Fruit fly (Drosophila melanogaster) whole organism, pupa: Measurements from ENCODE around the gene f-cup.

Source experiments
- CG10348 ChIP-seq: fragments of 200-800 bp; sonication (Bioruptor generic); IDR thresholded peaks from 2 replicates; pipeline ENCODE4 v1.3.6; 2022; ENCODE audit warnings: missing biosample characterization, missing genetic modification characterization
- CG12605 ChIP-seq: fragments of 200-800 bp; sonication (Bioruptor generic); IDR thresholded peaks from 2 replicates; pipeline ENCODE4 v1.3.6; 2022; ENCODE audit warnings: missing biosample characterization, missing genetic modification characterization
- CG13204 ChIP-seq: fragments of 200-800 bp; sonication (Bioruptor generic); optimal IDR thresholded peaks from 2 replicates; lab custom pipeline; 2018; ENCODE audit warnings: missing biosample characterization, mild to moderate bottlenecking, missing genetic modification characterization, moderate library complexity
- CG14655 ChIP-seq: fragments of 200-800 bp; sonication (Bioruptor generic); optimal IDR thresholded peaks from 3 replicates; lab custom pipeline; 2017; ENCODE audit warnings: mild to moderate bottlenecking, missing biosample characterization, missing genetic modification reagents, missing genetic modification characterization
- CG15710 ChIP-seq: fragments of 200-800 bp; sonication (Bioruptor generic); optimal IDR thresholded peaks from 2 replicates; lab custom pipeline; 2018; ENCODE audit warnings: missing biosample characterization, mild to moderate bottlenecking, missing genetic modification characterization, moderate library complexity
- CG17806 ChIP-seq: fragments of 200-800 bp; sonication (Bioruptor generic); optimal IDR thresholded peaks from 2 replicates; lab custom pipeline; 2018; ENCODE audit warnings: missing biosample characterization, mild to moderate bottlenecking, missing genetic modification characterization, moderate library complexity
- CG32121 ChIP-seq: fragments of 200-800 bp; sonication (Bioruptor generic); IDR thresholded peaks from 2 replicates; pipeline ENCODE4 v1.3.6; 2022; ENCODE audit warnings: missing biosample characterization, missing genetic modification characterization
- CG34367 ChIP-seq: fragments of 200-800 bp; sonication (Bioruptor generic); optimal IDR thresholded peaks from 2 replicates; lab custom pipeline; 2018; ENCODE audit warnings: missing biosample characterization, mild to moderate bottlenecking, missing genetic modification characterization
- CG4496 ChIP-seq: fragments of 200-800 bp; sonication (Bioruptor generic); IDR thresholded peaks from 3 replicates; pipeline ENCODE4 v1.3.6; 2022; ENCODE audit warnings: missing biosample characterization, missing genetic modification characterization
- CG8159 ChIP-seq: fragments of 200-800 bp; sonication (Bioruptor generic); optimal IDR thresholded peaks from 3 replicates; lab custom pipeline; 2018; ENCODE audit warnings: missing biosample characterization, mild to moderate bottlenecking, missing genetic modification characterization, moderate library complexity
- CG8301 ChIP-seq: fragments of 200-800 bp; sonication (Bioruptor generic); optimal IDR thresholded peaks from 2 replicates; lab custom pipeline; 2018; ENCODE audit warnings: missing biosample characterization, mild to moderate bottlenecking, missing genetic modification characterization
- CG9948 ChIP-seq: fragments of 200-800 bp; sonication (Bioruptor generic); optimal IDR thresholded peaks from 2 replicates; lab custom pipeline; 2018; ENCODE audit warnings: missing biosample characterization, mild to moderate bottlenecking, missing genetic modification characterization, moderate library complexity
- D1 ChIP-seq: fragments of 200-800 bp; sonication (Bioruptor generic); optimal IDR thresholded peaks from 2 replicates; lab custom pipeline; 2018; ENCODE audit warnings: missing biosample characterization, mild to moderate bottlenecking, missing genetic modification characterization, moderate library complexity
- EcR ChIP-seq: fragments of 200-800 bp; sonication (Bioruptor generic); optimal IDR thresholded peaks from 3 replicates; lab custom pipeline; 2019; ENCODE audit warnings: missing biosample characterization, missing genetic modification characterization, mild to moderate bottlenecking, moderate library complexity, missing genetic modification reagents
- Ets98B ChIP-seq: fragments of 200-800 bp; sonication (Bioruptor generic); IDR thresholded peaks from 2 replicates; pipeline ENCODE4 v1.3.6; 2022; ENCODE audit warnings: missing biosample characterization, missing genetic modification characterization
- Pif1A ChIP-seq: fragments of 200-800 bp; sonication (Bioruptor generic); optimal IDR thresholded peaks from 3 replicates; lab custom pipeline; 2016; ENCODE audit warnings: missing biosample characterization, missing genetic modification characterization
- Pif1B ChIP-seq: fragments of 200-800 bp; sonication (Bioruptor generic); optimal IDR thresholded peaks from 3 replicates; lab custom pipeline; 2016; ENCODE audit warnings: missing biosample characterization, missing genetic modification characterization
- Snoo ChIP-seq: fragments of 200-800 bp; sonication (Bioruptor generic); optimal IDR thresholded peaks from 3 replicates; lab custom pipeline; 2017; ENCODE audit warnings: missing biosample characterization, mild to moderate bottlenecking, missing genetic modification characterization, inconsistent platforms
- fd96Ca ChIP-seq: fragments of 200-800 bp; sonication (Bioruptor generic); IDR thresholded peaks from 3 replicates; pipeline ENCODE4 v1.3.6; 2022; ENCODE audit warnings: missing biosample characterization, missing genetic modification characterization
- gl ChIP-seq: fragments of 200-800 bp; sonication (Bioruptor generic); optimal IDR thresholded peaks from 2 replicates; lab custom pipeline; 2018; ENCODE audit warnings: missing biosample characterization, mild to moderate bottlenecking, missing genetic modification characterization
- rn ChIP-seq: fragments of 200-800 bp; sonication (Bioruptor generic); IDR thresholded peaks from 2 replicates; pipeline ENCODE4 v1.3.6; 2022; ENCODE audit warnings: missing biosample characterization, missing genetic modification characterization

The f-cup gene

DNA sequence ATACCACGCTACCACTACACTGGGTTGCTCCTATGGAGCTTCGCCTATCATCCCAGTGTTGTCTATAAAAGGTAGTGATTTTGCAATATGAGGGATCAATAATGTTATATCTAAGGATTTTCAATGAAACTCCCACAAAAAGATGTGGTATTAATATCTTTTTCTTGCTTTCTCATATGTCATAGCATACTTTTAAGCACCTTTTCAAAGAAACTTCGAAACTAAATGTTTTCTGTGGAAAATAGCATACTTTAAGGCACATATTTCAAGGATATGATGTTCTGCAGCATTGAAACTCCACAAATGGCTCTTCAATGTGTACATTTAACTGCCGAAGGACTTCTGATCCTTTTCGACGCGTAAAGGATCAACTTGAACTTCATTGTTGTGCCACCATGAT, 27.7 kb downstream of the f-cup start:
- TF ChIP-seq Pif1A (GFP tag; lab: Kevin White, UChicago) (no peak), gl (no peak), CG4496 (GFP tag; lab: Robert Waterston, UW) (no peak), CG32121 (GFP tag; lab: Robert Waterston, UW) (no peak)

- TF ChIP-seq gl: no peak
- TF ChIP-seq CG17806 (tag; lab: Kevin White, UChicago): no peak
- TF ChIP-seq CG9948: no peak
- TF ChIP-seq Ets98B: no peak
- TF ChIP-seq rn (GFP tag; lab: Robert Waterston, UW): no peak
- no peak for TF ChIP-seq EcR (GFP tag; lab: Kevin White, UChicago)
- TF ChIP-seq D1 (tag; lab: Kevin White, UChicago): no peak
- TF ChIP-seq CG13204: no peak
- TF ChIP-seq CG10348: no peak
- no peak for TF ChIP-seq Pif1B (GFP tag; lab: Kevin White, UChicago)
- no peak for TF ChIP-seq CG8301 (tag; lab: Kevin White, UChicago)
- TF ChIP-seq Snoo (tag; lab: Kevin White, UChicago): no peak
- no peak for TF ChIP-seq CG8159 (tag; lab: Kevin White, UChicago)
- no peak for TF ChIP-seq CG4496 (GFP tag; lab: Robert Waterston, UW)
Observed at dm6 chr3R:13665992-13666391, 34.6 kb downstream of the f-cup start.

dm6 chr3R:13662149-13662548, 38.5 kb downstream of the f-cup start:
- TF ChIP-seq CG10348: no peak
- TF ChIP-seq Ets98B: no peak
- no peak for TF ChIP-seq CG34367 (tag; lab: Kevin White, UChicago)
- no peak for TF ChIP-seq Pif1A (GFP tag; lab: Kevin White, UChicago)
- no peak for TF ChIP-seq fd96Ca (GFP tag; lab: Robert Waterston, UW)
- TF ChIP-seq CG17806 (tag; lab: Kevin White, UChicago): no peak
- TF ChIP-seq CG8301 (tag; lab: Kevin White, UChicago): no peak
- TF ChIP-seq CG9948: no peak
- TF ChIP-seq CG15710: no peak
- no peak for TF ChIP-seq CG8159 (tag; lab: Kevin White, UChicago)
- no peak for TF ChIP-seq D1 (tag; lab: Kevin White, UChicago)
- no peak for TF ChIP-seq CG32121 (GFP tag; lab: Robert Waterston, UW)
- no peak for TF ChIP-seq CG13204
- TF ChIP-seq Pif1B (GFP tag; lab: Kevin White, UChicago): no peak
- TF ChIP-seq CG4496 (GFP tag; lab: Robert Waterston, UW): no peak
- TF ChIP-seq Snoo (tag; lab: Kevin White, UChicago): no peak
- no peak for TF ChIP-seq CG12605 (GFP tag; lab: Robert Waterston, UW)
- TF ChIP-seq, all 21 proteins: peak for 0

DNA sequence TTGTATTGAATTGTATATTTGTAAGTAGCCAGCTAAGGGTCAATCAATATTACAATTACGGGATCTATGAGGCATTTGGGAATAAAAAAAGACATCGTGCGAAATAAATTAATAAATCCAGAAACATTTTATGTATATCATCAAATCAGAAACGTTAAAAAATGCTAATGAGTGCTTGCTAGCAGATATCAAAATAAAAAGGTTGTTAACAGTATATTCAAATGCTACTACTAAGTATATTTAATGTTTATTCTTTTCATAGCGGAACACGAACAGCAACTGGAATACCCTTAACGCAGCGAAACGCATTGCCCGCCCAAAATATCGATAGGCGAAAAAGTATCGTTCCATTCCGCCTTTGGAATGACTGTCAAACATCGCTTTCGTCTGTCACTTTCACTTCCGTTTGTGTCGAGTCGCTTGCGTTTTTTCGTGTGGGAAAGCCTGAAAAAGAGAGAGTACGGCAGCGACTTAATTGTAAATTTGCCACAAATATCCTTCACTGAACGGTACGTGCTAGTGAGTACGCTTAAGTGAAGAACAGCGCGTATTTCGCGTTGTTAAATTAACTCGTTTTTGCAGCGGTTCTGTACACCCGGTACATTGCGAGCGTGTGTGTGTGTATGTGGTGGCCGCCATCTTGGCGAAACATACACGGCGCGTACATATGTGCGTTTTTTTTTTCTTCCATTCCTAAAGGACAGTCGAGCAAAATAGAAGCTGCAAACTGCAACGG, 39.5 kb downstream of the f-cup start, which contains the start of gene B52:
B52 (plus strand) TSS at position 388 of the 736 bp plus-strand sequence.
- TF ChIP-seq Snoo (tag; lab: Kevin White, UChicago): peak; percentile 73
- TF ChIP-seq CG14655 (GFP tag; lab: Kevin White, UChicago): no peak
- TF ChIP-seq EcR (GFP tag; lab: Kevin White, UChicago): peak; percentile 23
- TF ChIP-seq Pif1A (GFP tag; lab: Kevin White, UChicago): peak; percentile 44
- TF ChIP-seq Pif1B (GFP tag; lab: Kevin White, UChicago): peak; percentile 54
- TF ChIP-seq gl: peak; percentile 48
- peak; percentile 30; the same call in 1 of the 3 replicates for TF ChIP-seq fd96Ca (GFP tag; lab: Robert Waterston, UW)
- peak; percentile 30; the same call in 1 of the 2 replicates for TF ChIP-seq CG32121 (GFP tag; lab: Robert Waterston, UW)
- TF ChIP-seq CG4496 (GFP tag; lab: Robert Waterston, UW): peak; percentile 60; the same call in 1 of the 3 replicates
- TF ChIP-seq CG34367 (tag; lab: Kevin White, UChicago): peak; percentile 31
- TF ChIP-seq CG17806 (tag; lab: Kevin White, UChicago): no peak
- TF ChIP-seq CG9948: no peak
- peak; percentile 43 for TF ChIP-seq Ets98B
- TF ChIP-seq D1 (tag; lab: Kevin White, UChicago): no peak
- peak; percentile 44 for TF ChIP-seq CG8301 (tag; lab: Kevin White, UChicago)
- peak; percentile 18 for TF ChIP-seq CG15710
- 0 out of 2 replicates have a peak, but pooled peaks have one; percentile 33 for TF ChIP-seq CG12605 (GFP tag; lab: Robert Waterston, UW)
- TF ChIP-seq, all 21 proteins: peak for 13

- TF ChIP-seq CG34367 (tag; lab: Kevin White, UChicago) (no peak), CG8301 (tag; lab: Kevin White, UChicago) (no peak), CG32121 (GFP tag; lab: Robert Waterston, UW) (0 out of 2 replicates have a peak, but pooled peaks have one; percentile 18), CG17806 (tag; lab: Kevin White, UChicago) (no peak), CG14655 (GFP tag; lab: Kevin White, UChicago) (no peak), CG15710 (peak; percentile 23), CG12605 (GFP tag; lab: Robert Waterston, UW) (peak; percentile 5; the same call in 1 of the 2 replicates), Pif1A (GFP tag; lab: Kevin White, UChicago) (no peak), Ets98B (no peak), gl (peak; percentile 45), D1 (tag; lab: Kevin White, UChicago) (no peak), CG10348 (no peak), EcR (GFP tag; lab: Kevin White, UChicago) (peak; percentile 81), CG4496 (GFP tag; lab: Robert Waterston, UW) (peak; percentile 61), CG8159 (tag; lab: Kevin White, UChicago) (no peak), fd96Ca (GFP tag; lab: Robert Waterston, UW) (peak; percentile 38; the same call in 1 of the 3 replicates), CG13204 (no peak), Snoo (tag; lab: Kevin White, UChicago) (no peak)
- TF ChIP-seq, all 21 proteins: peak for 7
Observed at dm6 chr3R:13659865-13660738, 40.5 kb downstream of the f-cup start, which contains the start of gene Hrb87F. Gene Hrb87F (minus strand): TSS chr3R:13660531.
